Worm (Caenorhabditis elegans) whole organism, L3 larva: Measurements from ENCODE around the gene gln-5.

ENCODE experiments used
- R02D3.7 ChIP-seq: fragments of 150-350 bp; optimal IDR thresholded peaks from 2 replicates; lab custom pipeline; 2014; ENCODE audit warnings: missing biosample characterization, missing genetic modification characterization
- ZK546.5 ChIP-seq: sonication (generic microtip); optimal IDR thresholded peaks from 2 replicates; lab custom pipeline; 2017; ENCODE audit warnings: missing biosample characterization, missing genetic modification characterization
- aly-2 ChIP-seq: fragments of 150-350 bp; optimal IDR thresholded peaks from 2 replicates; lab custom pipeline; 2014; ENCODE audit warnings: missing biosample characterization, missing genetic modification characterization
- ama-1 ChIP-seq: fragments of 150-350 bp; optimal IDR thresholded peaks from 2 replicates; lab custom pipeline; 2018
- ceh-16 ChIP-seq: sonication (generic microtip); optimal IDR thresholded peaks from 2 replicates; lab custom pipeline; 2017; ENCODE audit warnings: missing biosample characterization, missing genetic modification characterization
- ceh-28 ChIP-seq: fragments of 150-350 bp; optimal IDR thresholded peaks from 2 replicates; lab custom pipeline; 2014; ENCODE audit warnings: missing biosample characterization, missing genetic modification reagents, missing genetic modification characterization
- ceh-82 ChIP-seq: fragments of 150-350 bp; optimal IDR thresholded peaks from 2 replicates; lab custom pipeline; 2014; ENCODE audit warnings: missing biosample characterization, missing genetic modification characterization
- ceh-9 ChIP-seq: sonication (generic microtip); optimal IDR thresholded peaks from 2 replicates; lab custom pipeline; 2018; ENCODE audit warnings: missing biosample characterization, missing genetic modification characterization
- daf-12 ChIP-seq: fragments of 150-350 bp; optimal IDR thresholded peaks from 2 replicates; lab custom pipeline; 2014; ENCODE audit warnings: missing biosample characterization, missing genetic modification reagents, missing genetic modification characterization
- egl-27 ChIP-seq: sonication (generic microtip); optimal IDR thresholded peaks from 4 replicates; lab custom pipeline; 2017; ENCODE audit warnings: missing biosample characterization, missing genetic modification reagents, missing genetic modification characterization
- egl-5 ChIP-seq: fragments of 150-350 bp; optimal IDR thresholded peaks from 2 replicates; lab custom pipeline; 2017; ENCODE audit warnings: missing biosample characterization, missing genetic modification reagents, missing genetic modification characterization, inconsistent platforms
- elt-1 ChIP-seq: fragments of 150-350 bp; optimal IDR thresholded peaks from 2 replicates; lab custom pipeline; 2014; ENCODE audit warnings: missing biosample characterization, missing genetic modification characterization
- elt-2 ChIP-seq: sonication (generic microtip); optimal IDR thresholded peaks from 2 replicates; lab custom pipeline; 2016; ENCODE audit warnings: missing genetic modification reagents, mild to moderate bottlenecking, missing genetic modification characterization, missing compliant biosample characterization
- elt-3 ChIP-seq, 3 experiments: fragments of 150-350 bp in 1 of 3; sonication (generic microtip) in 2 of 3; optimal IDR thresholded peaks; 2 replicates in 2 of 3; 4 replicates in 1 of 3; lab custom pipeline; 2014 to 2017; ENCODE audit warnings: missing biosample characterization in 3 of 3, missing genetic modification characterization in 3 of 3
- eor-1 ChIP-seq, 2 experiments: fragments of 150-350 bp; optimal IDR thresholded peaks; 2 replicates each; lab custom pipeline; 2014 to 2018; ENCODE audit warnings: missing biosample characterization in 2 of 2, missing genetic modification characterization in 2 of 2
- fkh-10 ChIP-seq: sonication (generic microtip); optimal IDR thresholded peaks from 2 replicates; lab custom pipeline; 2017; ENCODE audit warnings: missing biosample characterization, missing genetic modification reagents, missing genetic modification characterization
- fkh-2 ChIP-seq: fragments of 150-350 bp; optimal IDR thresholded peaks from 2 replicates; lab custom pipeline; 2014; ENCODE audit warnings: missing biosample characterization, missing genetic modification reagents, missing genetic modification characterization
- fos-1 ChIP-seq: fragments of 150-350 bp; optimal IDR thresholded peaks from 2 replicates; lab custom pipeline; 2014; ENCODE audit warnings: missing biosample characterization, missing genetic modification characterization
- hmg-11 ChIP-seq: sonication (generic microtip); optimal IDR thresholded peaks from 2 replicates; lab custom pipeline; 2016; ENCODE audit warnings: missing genetic modification characterization, missing compliant biosample characterization
- jun-1 ChIP-seq: fragments of 150-350 bp; optimal IDR thresholded peaks from 2 replicates; lab custom pipeline; 2014; ENCODE audit warnings: missing biosample characterization, missing genetic modification reagents, missing genetic modification characterization
- lin-15B ChIP-seq: fragments of 150-350 bp; optimal IDR thresholded peaks from 2 replicates; lab custom pipeline; 2014; ENCODE audit warnings: missing biosample characterization, missing genetic modification characterization
- lin-39 ChIP-seq: fragments of 150-350 bp; optimal IDR thresholded peaks from 2 replicates; lab custom pipeline; 2018; ENCODE audit warnings: missing biosample characterization, missing genetic modification reagents, missing genetic modification characterization
- lsy-12 ChIP-seq: sonication (generic microtip); optimal IDR thresholded peaks from 2 replicates; lab custom pipeline; 2016; ENCODE audit warnings: mild to moderate bottlenecking, missing genetic modification characterization, missing compliant biosample characterization
- mdl-1 ChIP-seq: fragments of 150-350 bp; optimal IDR thresholded peaks from 2 replicates; lab custom pipeline; 2014; ENCODE audit warnings: missing biosample characterization, missing genetic modification characterization
- mml-1 ChIP-seq: fragments of 150-350 bp; sonication (generic microtip); optimal IDR thresholded peaks from 3 replicates; lab custom pipeline; 2014; ENCODE audit warnings: missing biosample characterization, missing genetic modification characterization
- nfya-1 ChIP-seq: sonication (generic microtip); optimal IDR thresholded peaks from 2 replicates; lab custom pipeline; 2017; ENCODE audit warnings: missing genetic modification characterization, mild to moderate bottlenecking, missing compliant biosample characterization, antibody characterized with exemption, moderate library complexity; ENCODE audit not compliant: insufficient read depth
- nhr-11 ChIP-seq: fragments of 150-350 bp; optimal IDR thresholded peaks from 2 replicates; lab custom pipeline; 2014; ENCODE audit warnings: missing biosample characterization, missing genetic modification characterization
- nhr-12 ChIP-seq: fragments of 150-350 bp; optimal IDR thresholded peaks from 2 replicates; lab custom pipeline; 2014; ENCODE audit warnings: missing biosample characterization, missing genetic modification characterization
- nhr-23 ChIP-seq: fragments of 150-350 bp; optimal IDR thresholded peaks from 2 replicates; lab custom pipeline; 2014; ENCODE audit warnings: missing biosample characterization, missing genetic modification reagents, missing genetic modification characterization
- nhr-237 ChIP-seq: fragments of 150-350 bp; optimal IDR thresholded peaks from 2 replicates; lab custom pipeline; 2014; ENCODE audit warnings: missing biosample characterization, missing genetic modification characterization
- nhr-25 ChIP-seq: sonication (generic microtip); optimal IDR thresholded peaks from 2 replicates; lab custom pipeline; 2017; ENCODE audit warnings: missing biosample characterization, missing genetic modification characterization
- nhr-28 ChIP-seq: fragments of 150-350 bp; optimal IDR thresholded peaks from 2 replicates; lab custom pipeline; 2014; ENCODE audit warnings: missing biosample characterization, missing genetic modification characterization
- nhr-43 ChIP-seq: sonication (generic microtip); optimal IDR thresholded peaks from 2 replicates; lab custom pipeline; 2016; ENCODE audit warnings: mild to moderate bottlenecking, missing genetic modification characterization, missing compliant biosample characterization; ENCODE audit not compliant: poor library complexity, severe bottlenecking
- nhr-67 ChIP-seq: fragments of 150-350 bp; optimal IDR thresholded peaks from 2 replicates; lab custom pipeline; 2014; ENCODE audit warnings: missing biosample characterization, missing genetic modification characterization
- nhr-76 ChIP-seq: fragments of 150-350 bp; sonication (generic microtip); optimal IDR thresholded peaks from 5 replicates; lab custom pipeline; 2014; ENCODE audit warnings: missing biosample characterization, missing genetic modification characterization
- nhr-77 ChIP-seq: fragments of 150-350 bp; optimal IDR thresholded peaks from 2 replicates; lab custom pipeline; 2014; ENCODE audit warnings: missing biosample characterization, missing genetic modification characterization
- pha-4 ChIP-seq: fragments of 150-350 bp; optimal IDR thresholded peaks from 2 replicates; lab custom pipeline; 2014; ENCODE audit warnings: missing biosample characterization, missing genetic modification reagents, missing genetic modification characterization
- pqm-1 ChIP-seq: fragments of 150-350 bp; optimal IDR thresholded peaks from 2 replicates; lab custom pipeline; 2017; ENCODE audit warnings: missing biosample characterization, missing genetic modification characterization, inconsistent platforms
- sea-2 ChIP-seq: fragments of 150-350 bp; sonication (generic microtip); optimal IDR thresholded peaks from 4 replicates; lab custom pipeline; 2014; ENCODE audit warnings: missing biosample characterization, missing genetic modification reagents, missing genetic modification characterization
- skn-1 ChIP-seq: fragments of 150-350 bp; optimal IDR thresholded peaks from 2 replicates; lab custom pipeline; 2014; ENCODE audit warnings: missing biosample characterization, missing genetic modification characterization
- snpc-4 ChIP-seq: fragments of 150-350 bp; optimal IDR thresholded peaks from 2 replicates; lab custom pipeline; 2014; ENCODE audit warnings: missing biosample characterization, missing genetic modification characterization
- tbx-2 ChIP-seq: sonication (generic microtip); optimal IDR thresholded peaks from 2 replicates; lab custom pipeline; 2016; ENCODE audit warnings: mild to moderate bottlenecking, missing genetic modification characterization, missing compliant biosample characterization
- unc-39 ChIP-seq: sonication (generic microtip); optimal IDR thresholded peaks from 4 replicates; lab custom pipeline; 2017; ENCODE audit warnings: missing biosample characterization, missing genetic modification characterization
- unc-62 ChIP-seq: fragments of 150-350 bp; sonication (generic microtip); optimal IDR thresholded peaks from 4 replicates; lab custom pipeline; 2014; ENCODE audit warnings: missing biosample characterization, missing genetic modification reagents, missing genetic modification characterization
- zag-1 ChIP-seq: fragments of 150-350 bp; optimal IDR thresholded peaks from 2 replicates; lab custom pipeline; 2014; ENCODE audit warnings: missing biosample characterization, missing genetic modification characterization
- ztf-11 ChIP-seq: fragments of 150-350 bp; optimal IDR thresholded peaks from 2 replicates; lab custom pipeline; 2014; ENCODE audit warnings: missing biosample characterization, missing genetic modification characterization
- ztf-4 ChIP-seq: fragments of 150-350 bp; optimal IDR thresholded peaks from 2 replicates; lab custom pipeline; 2014; ENCODE audit warnings: missing biosample characterization, missing genetic modification characterization

Gene gln-5

DNA sequence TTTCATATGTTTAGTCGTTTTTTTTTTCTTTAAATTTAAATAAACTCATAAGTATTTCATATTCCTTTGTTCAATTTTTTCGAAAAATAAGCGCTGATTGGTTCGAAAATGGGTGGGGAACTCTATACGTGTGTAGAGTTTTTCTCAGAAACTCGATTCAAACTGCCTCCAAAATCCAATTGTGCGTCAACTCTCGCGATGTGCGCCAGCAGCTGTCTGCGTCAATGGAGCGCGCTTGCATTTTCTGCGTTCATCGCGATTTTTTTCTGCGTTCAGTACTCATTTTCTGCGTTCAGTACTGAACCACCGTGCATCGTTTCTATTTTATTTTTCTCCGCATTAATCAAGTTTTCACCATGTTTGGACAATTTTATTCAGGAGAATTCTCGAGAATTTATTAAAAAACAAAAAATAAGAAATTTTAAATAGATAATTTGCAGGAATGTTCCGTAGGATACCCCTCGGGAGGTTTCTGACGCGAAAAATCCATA is 23.7 kb downstream of the gln-5 start, which contains the start of gene eelo-2:
TSS of gene eelo-2 (plus strand) at position 441 of the 491 bp plus-strand sequence.
- TF ChIP-seq elt-2 (tag; lab: Kevin White, UChicago) (peak; percentile 90), lin-39 (tag; lab: Kevin White, UChicago) (peak; percentile 99), nhr-28 (tag; lab: Kevin White, UChicago) (peak; percentile 82), ceh-16 (tag; lab: Kevin White, UChicago) (peak; percentile 35), ceh-82 (tag; lab: Kevin White, UChicago) (peak; percentile 96), R02D3.7 (tag; lab: Kevin White, UChicago) (peak; percentile 93), unc-62 (peak; percentile 65), skn-1 (tag; lab: Kevin White, UChicago) (peak; percentile 96), egl-5 (tag; lab: Kevin White, UChicago) (peak; percentile 93), ztf-11 (no peak), elt-3 (tag; optimal IDR thresholded peaks at IDR 0.05; lab: Kevin White, UChicago) (peak in 1 of 3 experiments; percentile 73), eor-1 (tag; optimal IDR thresholded peaks at IDR 0.05; lab: Kevin White, UChicago) (no peak), sea-2 (no peak), aly-2 (tag; lab: Kevin White, UChicago) (peak; percentile 75), unc-39 (tag; lab: Kevin White, UChicago) (peak; percentile 48), fkh-2 (tag; lab: Kevin White, UChicago) (no peak), nhr-25 (tag; lab: Kevin White, UChicago) (peak; percentile 99), fkh-10 (GFP tag; lab: Kevin White, UChicago) (peak; percentile 94), daf-12 (tag; lab: Kevin White, UChicago) (peak; percentile 40), ceh-28 (tag; lab: Kevin White, UChicago) (peak; percentile 94), ceh-9 (tag; lab: Kevin White, UChicago) (no peak), jun-1 (tag; lab: Kevin White, UChicago) (peak; percentile 97), nhr-77 (tag; lab: Kevin White, UChicago) (peak; percentile 88), nhr-43 (tag; lab: Kevin White, UChicago) (peak; percentile 98), lin-15B (tag; lab: Kevin White, UChicago) (peak; percentile 100), nhr-76 (tag; lab: Kevin White, UChicago) (peak; percentile 91), ama-1 (peak; percentile 88), pha-4 (tag; lab: Kevin White, UChicago) (peak; percentile 100), lsy-12 (tag; lab: Kevin White, UChicago) (peak; percentile 96), mdl-1 (tag; lab: Kevin White, UChicago) (no peak), nhr-23 (peak; percentile 99), fos-1 (tag; lab: Kevin White, UChicago) (peak; percentile 64), tbx-2 (tag; lab: Kevin White, UChicago) (peak; percentile 96), snpc-4 (tag; lab: Kevin White, UChicago) (peak; percentile 97), elt-1 (tag; lab: Kevin White, UChicago) (peak; percentile 72), mml-1 (tag; lab: Kevin White, UChicago) (no peak), pqm-1 (peak; percentile 86), zag-1 (tag; lab: Kevin White, UChicago) (peak; percentile 90), hmg-11 (peak; percentile 96), nhr-67 (tag; lab: Kevin White, UChicago) (peak; percentile 40), nhr-237 (tag; lab: Kevin White, UChicago) (peak; percentile 54), ZK546.5 (tag; lab: Kevin White, UChicago) (peak; percentile 59), nhr-12 (tag; lab: Kevin White, UChicago) (no peak), ztf-4 (tag; lab: Kevin White, UChicago) (peak; percentile 91), egl-27 (tag; lab: Kevin White, UChicago) (peak; percentile 90), nhr-11 (tag; lab: Kevin White, UChicago) (peak; percentile 94), nfya-1 (tag; lab: Kevin White, UChicago) (peak; percentile 98)
- TF ChIP-seq, all 47 proteins: peak for 39
